Fruit fly (Drosophila melanogaster): ENCODE data around the gene Golgin104.

- TF ChIP-seq Sin3A (optimal IDR thresholded peaks at IDR 0.05) (no peak), ttk (optimal IDR thresholded peaks at IDR 0.05) (no peak), psq (optimal IDR thresholded peaks at IDR 0.05) (no peak), h (optimal IDR thresholded peaks at IDR 0.05) (no peak), Myc (optimal IDR thresholded peaks at IDR 0.05) (no peak), insv (optimal IDR thresholded peaks at IDR 0.05) (no peak)
Observed at dm6 chr3L:16356171-16356765, 4.5 kb upstream of the Golgin104 start.

Data from Kc167 (cell line).